Worm (Caenorhabditis elegans) whole organism, L3 larva: ENCODE results near the gene srg-57.

Source experiments
- R02D3.7 ChIP-seq: fragments of 150-350 bp; optimal IDR thresholded peaks from 2 replicates; lab custom pipeline; 2014; ENCODE audit warnings: missing biosample characterization, missing genetic modification characterization
- ZK546.5 ChIP-seq: sonication (generic microtip); optimal IDR thresholded peaks from 2 replicates; lab custom pipeline; 2017; ENCODE audit warnings: missing biosample characterization, missing genetic modification characterization
- ama-1 ChIP-seq: fragments of 150-350 bp; optimal IDR thresholded peaks from 2 replicates; lab custom pipeline; 2018
- ceh-28 ChIP-seq: fragments of 150-350 bp; optimal IDR thresholded peaks from 2 replicates; lab custom pipeline; 2014; ENCODE audit warnings: missing biosample characterization, missing genetic modification reagents, missing genetic modification characterization
- ceh-82 ChIP-seq: fragments of 150-350 bp; optimal IDR thresholded peaks from 2 replicates; lab custom pipeline; 2014; ENCODE audit warnings: missing biosample characterization, missing genetic modification characterization
- ceh-9 ChIP-seq: sonication (generic microtip); optimal IDR thresholded peaks from 2 replicates; lab custom pipeline; 2018; ENCODE audit warnings: missing biosample characterization, missing genetic modification characterization
- daf-12 ChIP-seq: fragments of 150-350 bp; optimal IDR thresholded peaks from 2 replicates; lab custom pipeline; 2014; ENCODE audit warnings: missing biosample characterization, missing genetic modification reagents, missing genetic modification characterization
- egl-27 ChIP-seq: sonication (generic microtip); optimal IDR thresholded peaks from 4 replicates; lab custom pipeline; 2017; ENCODE audit warnings: missing biosample characterization, missing genetic modification reagents, missing genetic modification characterization
- elt-1 ChIP-seq: fragments of 150-350 bp; optimal IDR thresholded peaks from 2 replicates; lab custom pipeline; 2014; ENCODE audit warnings: missing biosample characterization, missing genetic modification characterization
- elt-3 ChIP-seq, 3 experiments: fragments of 150-350 bp in 1 of 3; sonication (generic microtip) in 2 of 3; optimal IDR thresholded peaks; 2 replicates in 2 of 3; 4 replicates in 1 of 3; lab custom pipeline; 2014 to 2017; ENCODE audit warnings: missing biosample characterization in 3 of 3, missing genetic modification characterization in 3 of 3
- eor-1 ChIP-seq, 2 experiments: fragments of 150-350 bp; optimal IDR thresholded peaks; 2 replicates each; lab custom pipeline; 2014 to 2018; ENCODE audit warnings: missing biosample characterization in 2 of 2, missing genetic modification characterization in 2 of 2
- fkh-10 ChIP-seq: sonication (generic microtip); optimal IDR thresholded peaks from 2 replicates; lab custom pipeline; 2017; ENCODE audit warnings: missing biosample characterization, missing genetic modification reagents, missing genetic modification characterization
- jun-1 ChIP-seq: fragments of 150-350 bp; optimal IDR thresholded peaks from 2 replicates; lab custom pipeline; 2014; ENCODE audit warnings: missing biosample characterization, missing genetic modification reagents, missing genetic modification characterization
- lin-39 ChIP-seq: fragments of 150-350 bp; optimal IDR thresholded peaks from 2 replicates; lab custom pipeline; 2018; ENCODE audit warnings: missing biosample characterization, missing genetic modification reagents, missing genetic modification characterization
- lsy-12 ChIP-seq: sonication (generic microtip); optimal IDR thresholded peaks from 2 replicates; lab custom pipeline; 2016; ENCODE audit warnings: mild to moderate bottlenecking, missing genetic modification characterization, missing compliant biosample characterization
- mdl-1 ChIP-seq: fragments of 150-350 bp; optimal IDR thresholded peaks from 2 replicates; lab custom pipeline; 2014; ENCODE audit warnings: missing biosample characterization, missing genetic modification characterization
- mml-1 ChIP-seq: fragments of 150-350 bp; sonication (generic microtip); optimal IDR thresholded peaks from 3 replicates; lab custom pipeline; 2014; ENCODE audit warnings: missing biosample characterization, missing genetic modification characterization
- nhr-11 ChIP-seq: fragments of 150-350 bp; optimal IDR thresholded peaks from 2 replicates; lab custom pipeline; 2014; ENCODE audit warnings: missing biosample characterization, missing genetic modification characterization
- nhr-12 ChIP-seq: fragments of 150-350 bp; optimal IDR thresholded peaks from 2 replicates; lab custom pipeline; 2014; ENCODE audit warnings: missing biosample characterization, missing genetic modification characterization
- nhr-23 ChIP-seq: fragments of 150-350 bp; optimal IDR thresholded peaks from 2 replicates; lab custom pipeline; 2014; ENCODE audit warnings: missing biosample characterization, missing genetic modification reagents, missing genetic modification characterization
- nhr-237 ChIP-seq: fragments of 150-350 bp; optimal IDR thresholded peaks from 2 replicates; lab custom pipeline; 2014; ENCODE audit warnings: missing biosample characterization, missing genetic modification characterization
- nhr-25 ChIP-seq: sonication (generic microtip); optimal IDR thresholded peaks from 2 replicates; lab custom pipeline; 2017; ENCODE audit warnings: missing biosample characterization, missing genetic modification characterization
- nhr-28 ChIP-seq: fragments of 150-350 bp; optimal IDR thresholded peaks from 2 replicates; lab custom pipeline; 2014; ENCODE audit warnings: missing biosample characterization, missing genetic modification characterization
- nhr-67 ChIP-seq: fragments of 150-350 bp; optimal IDR thresholded peaks from 2 replicates; lab custom pipeline; 2014; ENCODE audit warnings: missing biosample characterization, missing genetic modification characterization
- nhr-76 ChIP-seq: fragments of 150-350 bp; sonication (generic microtip); optimal IDR thresholded peaks from 5 replicates; lab custom pipeline; 2014; ENCODE audit warnings: missing biosample characterization, missing genetic modification characterization
- nhr-77 ChIP-seq: fragments of 150-350 bp; optimal IDR thresholded peaks from 2 replicates; lab custom pipeline; 2014; ENCODE audit warnings: missing biosample characterization, missing genetic modification characterization
- pha-4 ChIP-seq: fragments of 150-350 bp; optimal IDR thresholded peaks from 2 replicates; lab custom pipeline; 2014; ENCODE audit warnings: missing biosample characterization, missing genetic modification reagents, missing genetic modification characterization
- pqm-1 ChIP-seq: fragments of 150-350 bp; optimal IDR thresholded peaks from 2 replicates; lab custom pipeline; 2017; ENCODE audit warnings: missing biosample characterization, missing genetic modification characterization, inconsistent platforms
- skn-1 ChIP-seq: fragments of 150-350 bp; optimal IDR thresholded peaks from 2 replicates; lab custom pipeline; 2014; ENCODE audit warnings: missing biosample characterization, missing genetic modification characterization
- snpc-4 ChIP-seq: fragments of 150-350 bp; optimal IDR thresholded peaks from 2 replicates; lab custom pipeline; 2014; ENCODE audit warnings: missing biosample characterization, missing genetic modification characterization
- tbx-2 ChIP-seq: sonication (generic microtip); optimal IDR thresholded peaks from 2 replicates; lab custom pipeline; 2016; ENCODE audit warnings: mild to moderate bottlenecking, missing genetic modification characterization, missing compliant biosample characterization
- unc-39 ChIP-seq: sonication (generic microtip); optimal IDR thresholded peaks from 4 replicates; lab custom pipeline; 2017; ENCODE audit warnings: missing biosample characterization, missing genetic modification characterization
- unc-62 ChIP-seq: fragments of 150-350 bp; sonication (generic microtip); optimal IDR thresholded peaks from 4 replicates; lab custom pipeline; 2014; ENCODE audit warnings: missing biosample characterization, missing genetic modification reagents, missing genetic modification characterization
- zag-1 ChIP-seq: fragments of 150-350 bp; optimal IDR thresholded peaks from 2 replicates; lab custom pipeline; 2014; ENCODE audit warnings: missing biosample characterization, missing genetic modification characterization
- ztf-11 ChIP-seq: fragments of 150-350 bp; optimal IDR thresholded peaks from 2 replicates; lab custom pipeline; 2014; ENCODE audit warnings: missing biosample characterization, missing genetic modification characterization
- ztf-4 ChIP-seq: fragments of 150-350 bp; optimal IDR thresholded peaks from 2 replicates; lab custom pipeline; 2014; ENCODE audit warnings: missing biosample characterization, missing genetic modification characterization

Gene srg-57

DNA sequence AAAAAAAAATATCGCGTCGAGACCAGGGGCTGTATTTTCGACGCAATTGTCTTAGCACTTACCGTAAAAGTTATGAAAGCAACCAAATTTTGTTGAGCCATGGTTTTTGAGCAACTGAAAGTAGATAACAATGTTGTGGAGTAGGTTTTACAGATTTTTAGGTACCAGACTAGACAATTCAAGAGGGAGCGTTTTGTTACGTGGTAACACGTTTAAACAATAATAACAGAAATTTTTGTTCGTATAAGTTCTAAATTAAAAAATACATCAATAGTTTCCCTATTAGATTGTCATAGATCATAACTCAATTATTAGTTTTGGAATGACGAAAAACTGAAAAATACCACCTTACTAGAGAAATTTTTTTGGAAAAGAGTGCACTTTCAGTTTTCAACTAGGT, 15.7 kb upstream of the srg-57 start, which contains the start of gene srx-24:
TSS of gene srx-24 (minus strand) at position 101 of the 400 bp plus-strand sequence.
- TF ChIP-seq snpc-4 (tag; lab: Kevin White, UChicago) (no peak), zag-1 (tag; lab: Kevin White, UChicago) (no peak), elt-1 (no peak), nhr-23 (tag; lab: Kevin White, UChicago) (no peak), mdl-1 (tag; lab: Kevin White, UChicago) (no peak), unc-62 (no peak), ceh-28 (tag; lab: Kevin White, UChicago) (no peak), nhr-25 (tag; lab: Kevin White, UChicago) (no peak), nhr-76 (no peak), skn-1 (tag; lab: Kevin White, UChicago) (no peak), egl-27 (tag; lab: Kevin White, UChicago) (no peak), jun-1 (tag; lab: Kevin White, UChicago) (no peak), ceh-82 (tag; lab: Kevin White, UChicago) (no peak), ztf-11 (tag; lab: Kevin White, UChicago) (no peak), daf-12 (tag; lab: Kevin White, UChicago) (no peak), ceh-9 (no peak), fkh-10 (GFP tag; lab: Kevin White, UChicago) (no peak), elt-3 (tag; optimal IDR thresholded peaks at IDR 0.05; lab: Kevin White, UChicago) (no peak), pha-4 (tag; lab: Kevin White, UChicago) (no peak)

- TF ChIP-seq ama-1 (lab: Kevin White, UChicago): no peak
- TF ChIP-seq, all 47 proteins: peak for 0
Measured at ce11 chrV:2746404-2746803, 12.1 kb upstream of the srg-57 start.

DNA sequence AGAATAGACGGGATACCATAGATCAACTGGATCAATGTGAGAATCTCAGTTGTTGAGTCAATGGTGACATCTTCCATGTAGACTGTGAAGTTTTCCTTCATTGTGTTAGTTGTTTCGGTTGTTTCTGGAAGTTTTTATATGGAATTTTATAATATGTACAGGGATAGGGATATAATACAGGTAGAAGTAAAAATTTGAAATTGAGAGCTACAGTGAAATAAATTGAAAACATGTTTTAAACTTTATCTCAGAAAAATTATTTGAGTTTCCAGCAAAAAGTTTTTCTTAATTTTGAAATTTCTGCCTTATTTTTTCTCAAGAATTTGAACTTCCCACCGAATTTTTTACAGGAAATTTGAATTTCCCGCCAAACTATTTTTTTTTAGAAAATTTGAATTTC, 8.0 kb upstream of the srg-57 start, which contains the start of gene srg-62:
TSS of gene srg-62 (minus strand) at position 101 of the 400 bp plus-strand sequence.
- TF ChIP-seq mdl-1 (tag; lab: Kevin White, UChicago) (no peak), mml-1 (tag; lab: Kevin White, UChicago) (no peak), ztf-4 (no peak), nhr-11 (tag; lab: Kevin White, UChicago) (no peak), lin-39 (tag; lab: Kevin White, UChicago) (no peak), pqm-1 (no peak), nhr-12 (no peak), pha-4 (tag; lab: Kevin White, UChicago) (no peak)

DNA sequence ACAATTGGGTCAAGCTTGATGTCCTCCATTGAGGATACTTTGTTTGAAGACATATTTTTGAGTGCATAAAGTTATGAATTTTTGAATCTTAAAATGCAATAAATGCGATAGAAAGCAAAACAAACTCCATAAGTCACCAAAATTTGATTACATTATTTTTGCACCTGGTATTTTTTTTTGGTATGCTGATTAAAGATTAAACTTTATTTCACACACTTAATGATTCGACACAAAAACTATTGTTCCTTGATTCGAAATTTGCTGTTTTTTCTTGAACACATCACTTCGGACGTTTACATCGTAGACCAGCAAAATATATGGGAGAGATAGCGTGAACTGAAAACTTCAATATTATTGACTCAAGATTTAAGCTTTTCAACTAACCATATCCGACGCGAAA, 6.0 kb upstream of the srg-57 start, which contains the start of gene srg-61:
TSS of gene srg-61 (minus strand) at position 101 of the 400 bp plus-strand sequence.
- TF ChIP-seq eor-1 (tag; optimal IDR thresholded peaks at IDR 0.05; lab: Kevin White, UChicago) (no peak), ceh-9 (no peak), nhr-67 (tag; lab: Kevin White, UChicago) (no peak), tbx-2 (no peak), lsy-12 (no peak), unc-39 (tag; lab: Kevin White, UChicago) (no peak), nhr-237 (tag; lab: Kevin White, UChicago) (no peak), ZK546.5 (tag; lab: Kevin White, UChicago) (no peak), egl-27 (tag; lab: Kevin White, UChicago) (no peak), nhr-23 (tag; lab: Kevin White, UChicago) (no peak), nhr-76 (no peak)

DNA sequence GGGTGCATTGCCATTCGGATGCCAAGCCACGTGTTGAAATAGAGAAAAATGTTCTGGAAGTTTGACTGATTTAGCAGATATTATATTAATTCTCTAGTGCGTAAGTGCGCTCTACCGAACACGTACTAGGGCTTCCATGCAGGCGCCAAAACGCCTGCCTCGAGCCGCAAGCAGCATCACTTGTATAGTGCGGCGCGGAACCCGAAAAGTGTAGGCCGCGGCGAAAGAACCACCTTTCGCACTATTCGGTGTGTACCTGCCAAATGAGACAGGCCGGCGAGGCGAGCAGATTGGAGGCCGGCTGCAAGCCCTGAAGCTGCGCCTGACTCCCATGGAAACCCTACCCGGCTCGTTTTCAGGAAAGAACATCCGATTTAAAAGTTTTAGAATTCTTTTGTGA, 5.3 kb upstream of the srg-57 start:
- TF ChIP-seq ceh-9 (no peak), nhr-77 (no peak), nhr-23 (tag; lab: Kevin White, UChicago) (no peak), nhr-25 (tag; lab: Kevin White, UChicago) (no peak), unc-62 (no peak), ceh-28 (tag; lab: Kevin White, UChicago) (no peak), R02D3.7 (no peak), nhr-28 (no peak), ceh-82 (tag; lab: Kevin White, UChicago) (no peak), skn-1 (tag; lab: Kevin White, UChicago) (no peak)
